Worm (Caenorhabditis elegans) whole organism, L1 larva: Measurements from ENCODE around the gene T06D8.9.

Experiments
- C34B4.2 ChIP-seq: sonication (generic microtip); optimal IDR thresholded peaks from 2 replicates; lab custom pipeline; 2017; ENCODE audit warnings: mild to moderate bottlenecking, missing genetic modification characterization, missing compliant biosample characterization
- Y116A8C.19 ChIP-seq: sonication (generic microtip); optimal IDR thresholded peaks from 2 replicates; lab custom pipeline; 2016; ENCODE audit warnings: missing compliant biosample characterization, missing genetic modification characterization, borderline replicate concordance
- aha-1 ChIP-seq: fragments of 150-350 bp; optimal IDR thresholded peaks from 2 replicates; lab custom pipeline; 2014; ENCODE audit warnings: missing biosample characterization, missing genetic modification characterization
- ama-1 ChIP-seq: fragments of 150-350 bp; optimal IDR thresholded peaks from 2 replicates; lab custom pipeline; 2014
- ceh-8 ChIP-seq: fragments of 200-800 bp; sonication (Bioruptor generic); optimal IDR thresholded peaks from 2 replicates; lab custom pipeline; 2018; ENCODE audit warnings: mild to moderate bottlenecking, missing genetic modification characterization, moderate library complexity, missing compliant biosample characterization
- ceh-82 ChIP-seq, 3 experiments: fragments of 150-350 bp in 1 of 3; sonication (generic microtip) in 2 of 3; optimal IDR thresholded peaks; 2 replicates each; lab custom pipeline; 2014 to 2017; ENCODE audit warnings: missing biosample characterization in 3 of 3, missing genetic modification characterization in 3 of 3
- ces-1 ChIP-seq: fragments of 150-350 bp; optimal IDR thresholded peaks from 2 replicates; lab custom pipeline; 2014; ENCODE audit warnings: missing biosample characterization, missing genetic modification reagents, missing genetic modification characterization
- dpl-1 ChIP-seq, 3 experiments: fragments of 150-350 bp in 2 of 3; sonication (generic microtip) in 1 of 3; optimal IDR thresholded peaks; 2 replicates each; lab custom pipeline; 2014 to 2017; ENCODE audit warnings: missing biosample characterization in 3 of 3, missing genetic modification characterization in 3 of 3, missing genetic modification reagents in 3 of 3
- dsc-1 ChIP-seq: sonication (generic microtip); optimal IDR thresholded peaks from 2 replicates; lab custom pipeline; 2016; ENCODE audit warnings: mild to moderate bottlenecking, missing genetic modification characterization, missing compliant biosample characterization
- efl-1 ChIP-seq, 4 experiments: fragments of 150-350 bp; optimal IDR thresholded peaks in 3 of 4; peaks in 1 of 4; 1 replicate in 1 of 4; 2 replicates in 3 of 4; lab custom pipeline; 2014; ENCODE audit warnings: missing biosample characterization in 2 of 4, missing genetic modification characterization in 2 of 4, missing genetic modification reagents in 2 of 4
- efl-3 ChIP-seq: fragments of 200-800 bp; sonication (Bioruptor generic); optimal IDR thresholded peaks from 2 replicates; lab custom pipeline; 2018; ENCODE audit warnings: mild to moderate bottlenecking, missing genetic modification characterization, missing compliant biosample characterization
- egl-13 ChIP-seq: sonication (generic microtip); optimal IDR thresholded peaks from 2 replicates; lab custom pipeline; 2016; ENCODE audit warnings: missing genotype, missing genetic modification reagents, missing genetic modification characterization, missing compliant biosample characterization
- elt-3 ChIP-seq, 6 experiments: fragments of 150-350 bp in 1 of 6; sonication (generic microtip); optimal IDR thresholded peaks; 2 replicates each; lab custom pipeline; 2017 to 2018; ENCODE audit warnings: missing biosample characterization in 6 of 6, missing genetic modification characterization in 6 of 6, inconsistent platforms in 1 of 6
- ets-5 ChIP-seq: fragments of 200-800 bp; sonication (Bioruptor generic); IDR thresholded peaks from 2 replicates; pipeline ENCODE4 v1.3.6; 2022; ENCODE audit warnings: missing genetic modification characterization, missing compliant biosample characterization
- fkh-8 ChIP-seq: sonication (generic microtip); optimal IDR thresholded peaks from 2 replicates; lab custom pipeline; 2016; ENCODE audit warnings: mild to moderate bottlenecking, missing genetic modification characterization, missing compliant biosample characterization
- fos-1 ChIP-seq: fragments of 150-350 bp; optimal IDR thresholded peaks from 2 replicates; lab custom pipeline; 2014; ENCODE audit warnings: missing biosample characterization, missing genetic modification characterization
- hpl-2 ChIP-seq: fragments of 150-350 bp; optimal IDR thresholded peaks from 2 replicates; lab custom pipeline; 2014; ENCODE audit warnings: missing biosample characterization, missing genetic modification reagents, missing genetic modification characterization
- irx-1 ChIP-seq: sonication (generic microtip); optimal IDR thresholded peaks from 2 replicates; lab custom pipeline; 2016; ENCODE audit warnings: missing genetic modification characterization, missing compliant biosample characterization
- isw-1 ChIP-seq: fragments of 200-800 bp; sonication (Bioruptor generic); IDR thresholded peaks from 2 replicates; pipeline ENCODE4 v1.3.6; 2022; ENCODE audit warnings: missing genetic modification characterization, missing compliant biosample characterization
- lin-13 ChIP-seq: fragments of 150-350 bp; optimal IDR thresholded peaks from 2 replicates; lab custom pipeline; 2014; ENCODE audit warnings: missing biosample characterization, missing genetic modification reagents, missing genetic modification characterization
- lin-14 ChIP-seq: fragments of 200-800 bp; sonication (Bioruptor generic); optimal IDR thresholded peaks from 2 replicates; lab custom pipeline; 2018; ENCODE audit warnings: mild to moderate bottlenecking, missing genetic modification characterization, moderate library complexity, missing compliant biosample characterization
- lin-15B ChIP-seq: fragments of 150-350 bp; sonication (generic microtip); optimal IDR thresholded peaks from 3 replicates; lab custom pipeline; 2014; ENCODE audit warnings: missing biosample characterization, missing genetic modification characterization
- lin-35 ChIP-seq, 2 experiments: fragments of 150-350 bp; optimal IDR thresholded peaks; 2 replicates each; lab custom pipeline; 2014; ENCODE audit warnings: missing biosample characterization in 2 of 2, missing genetic modification characterization in 2 of 2, missing genetic modification reagents in 2 of 2
- lin-39 ChIP-seq: fragments of 150-350 bp; optimal IDR thresholded peaks from 2 replicates; lab custom pipeline; 2014; ENCODE audit warnings: missing biosample characterization, missing genetic modification reagents, missing genetic modification characterization
- lir-3 ChIP-seq: sonication (generic microtip); optimal IDR thresholded peaks from 2 replicates; lab custom pipeline; 2016; ENCODE audit warnings: mild to moderate bottlenecking, missing genetic modification characterization, moderate library complexity, missing compliant biosample characterization; ENCODE audit not compliant: poor library complexity
- lsy-2 ChIP-seq, 2 experiments: fragments of 150-350 bp; optimal IDR thresholded peaks; 2 replicates each; lab custom pipeline; 2014; ENCODE audit warnings: missing biosample characterization in 2 of 2, missing genetic modification characterization in 2 of 2
- mep-1 ChIP-seq: fragments of 150-350 bp; optimal IDR thresholded peaks from 2 replicates; lab custom pipeline; 2014; ENCODE audit warnings: missing biosample characterization, missing genetic modification characterization
- nhr-11 ChIP-seq: fragments of 150-350 bp; optimal IDR thresholded peaks from 2 replicates; lab custom pipeline; 2014; ENCODE audit warnings: missing biosample characterization, missing genetic modification characterization
- nhr-19 ChIP-seq: fragments of 200-800 bp; sonication (Bioruptor generic); conservative IDR thresholded peaks from 2 replicates; pipeline ENCODE4 v1.3.6; 2022; ENCODE audit warnings: missing genetic modification characterization, missing compliant biosample characterization
- nhr-20 ChIP-seq: sonication (generic microtip); optimal IDR thresholded peaks from 2 replicates; lab custom pipeline; 2016; ENCODE audit warnings: mild to moderate bottlenecking, missing genetic modification characterization, missing compliant biosample characterization
- nhr-237 ChIP-seq: fragments of 150-350 bp; optimal IDR thresholded peaks from 2 replicates; lab custom pipeline; 2014; ENCODE audit warnings: missing biosample characterization, missing genetic modification characterization
- nhr-47 ChIP-seq: sonication (generic microtip); optimal IDR thresholded peaks from 2 replicates; lab custom pipeline; 2016; ENCODE audit warnings: mild to moderate bottlenecking, missing genetic modification characterization, moderate library complexity, missing compliant biosample characterization
- nhr-71 ChIP-seq: sonication (generic microtip); optimal IDR thresholded peaks from 2 replicates; lab custom pipeline; 2016; ENCODE audit warnings: mild to moderate bottlenecking, missing genetic modification characterization, moderate library complexity, missing compliant biosample characterization
- nhr-84 ChIP-seq: sonication (generic microtip); optimal IDR thresholded peaks from 2 replicates; lab custom pipeline; 2017; ENCODE audit warnings: missing biosample characterization, missing genetic modification characterization
- nhr-90 ChIP-seq: sonication (generic microtip); optimal IDR thresholded peaks from 2 replicates; lab custom pipeline; 2016; ENCODE audit warnings: mild to moderate bottlenecking, missing genetic modification characterization, missing compliant biosample characterization; ENCODE audit not compliant: poor library complexity
- pag-3 ChIP-seq: sonication (generic microtip); optimal IDR thresholded peaks from 2 replicates; lab custom pipeline; 2017; ENCODE audit warnings: missing genetic modification characterization, mild to moderate bottlenecking, missing compliant biosample characterization, antibody characterized with exemption, borderline replicate concordance; ENCODE audit not compliant: insufficient read depth
- pax-3 ChIP-seq: fragments of 200-800 bp; sonication (Bioruptor generic); optimal IDR thresholded peaks from 2 replicates; lab custom pipeline; 2018; ENCODE audit warnings: mild to moderate bottlenecking, missing genetic modification characterization, moderate library complexity, missing compliant biosample characterization
- rnt-1 ChIP-seq: sonication (generic microtip); optimal IDR thresholded peaks from 2 replicates; lab custom pipeline; 2016; ENCODE audit warnings: mild to moderate bottlenecking, missing genetic modification characterization, moderate library complexity, missing compliant biosample characterization
- snu-23 ChIP-seq: sonication (generic microtip); optimal IDR thresholded peaks from 2 replicates; lab custom pipeline; 2016; ENCODE audit warnings: missing genetic modification characterization, missing compliant biosample characterization
- sox-4 ChIP-seq: sonication (generic microtip); optimal IDR thresholded peaks from 2 replicates; lab custom pipeline; 2016; ENCODE audit warnings: missing genetic modification characterization, missing compliant biosample characterization
- tlp-1 ChIP-seq: fragments of 150-350 bp; optimal IDR thresholded peaks from 2 replicates; lab custom pipeline; 2014; ENCODE audit warnings: missing biosample characterization, missing genetic modification characterization
- unc-130 ChIP-seq: fragments of 150-350 bp; optimal IDR thresholded peaks from 2 replicates; lab custom pipeline; 2017; ENCODE audit warnings: missing biosample characterization, missing genetic modification characterization, inconsistent platforms
- unc-86 ChIP-seq: sonication (generic microtip); optimal IDR thresholded peaks from 2 replicates; lab custom pipeline; 2016; ENCODE audit warnings: missing genetic modification characterization, missing compliant biosample characterization
- xbp-1 ChIP-seq: sonication (generic microtip); optimal IDR thresholded peaks from 2 replicates; lab custom pipeline; 2016; ENCODE audit warnings: missing genetic modification characterization, missing compliant biosample characterization
- zag-1 ChIP-seq: fragments of 150-350 bp; optimal IDR thresholded peaks from 2 replicates; lab custom pipeline; 2014; ENCODE audit warnings: missing biosample characterization, missing genetic modification characterization
- ztf-4 ChIP-seq: fragments of 150-350 bp; optimal IDR thresholded peaks from 2 replicates; lab custom pipeline; 2014; ENCODE audit warnings: missing biosample characterization, missing genetic modification characterization

The T06D8.9 gene

ce11 chrII:11268822-11269221 is 29.4 kb downstream of the T06D8.9 start, which contains the start of gene cut-1:
Gene cut-1 (plus strand): TSS chrII:11269122.
- no peak for TF ChIP-seq dpl-1 (GFP tag; optimal IDR thresholded peaks at IDR 0.05; lab: Kevin White, UChicago)
- TF ChIP-seq nhr-90 (tag; lab: Kevin White, UChicago): no peak
- TF ChIP-seq lin-13 (GFP tag; lab: Kevin White, UChicago): no peak
- TF ChIP-seq lin-39: no peak
- no peak for TF ChIP-seq pax-3 (tag; lab: Kevin White, UChicago)
- TF ChIP-seq aha-1 (tag; lab: Kevin White, UChicago): no peak
- TF ChIP-seq Y116A8C.19 (tag; lab: Kevin White, UChicago): no peak
- no peak for TF ChIP-seq elt-3 (tag; optimal IDR thresholded peaks at IDR 0.05; lab: Kevin White, UChicago)
- TF ChIP-seq ets-5: no peak
- TF ChIP-seq zag-1 (tag; lab: Kevin White, UChicago): no peak
- no peak for TF ChIP-seq lir-3 (tag; lab: Kevin White, UChicago)
- no peak for TF ChIP-seq lin-35 (GFP tag; optimal IDR thresholded peaks at IDR 0.05; lab: Kevin White, UChicago)
- no peak for TF ChIP-seq nhr-84 (tag; lab: Kevin White, UChicago)
- no peak for TF ChIP-seq sox-4 (tag; lab: Kevin White, UChicago)
- TF ChIP-seq nhr-47: no peak
- no peak for TF ChIP-seq mep-1 (tag; lab: Kevin White, UChicago)

- TF ChIP-seq nhr-20 (tag; lab: Kevin White, UChicago) (no peak), dsc-1 (tag; lab: Kevin White, UChicago) (no peak), mep-1 (tag; lab: Kevin White, UChicago) (no peak), ceh-82 (tag; optimal IDR thresholded peaks at IDR 0.05; lab: Kevin White, UChicago) (no peak), lin-13 (GFP tag; lab: Kevin White, UChicago) (no peak), unc-86 (no peak), ama-1 (lab: Kevin White, UChicago) (no peak), fos-1 (tag; lab: Kevin White, UChicago) (no peak), tlp-1 (tag; lab: Kevin White, UChicago) (no peak), efl-1 (optimal IDR thresholded peaks at IDR 0.05; lab: Kevin White, UChicago) (no peak), efl-1 (GFP tag; optimal IDR thresholded peaks at IDR 0.05 in 1 of 2; lab: Kevin White, UChicago) (no peak), efl-3 (GFP tag; lab: Kevin White, UChicago) (no peak), nhr-71 (tag; lab: Kevin White, UChicago) (no peak), nhr-19 (GFP tag; lab: Robert Waterston, UW) (no peak), lsy-2 (tag; optimal IDR thresholded peaks at IDR 0.05; lab: Kevin White, UChicago) (no peak), ztf-4 (tag; lab: Kevin White, UChicago) (no peak), xbp-1 (tag; lab: Kevin White, UChicago) (no peak), lin-15B (tag; lab: Kevin White, UChicago) (no peak)
Measured at ce11 chrII:11270829-11271228, 31.4 kb downstream of the T06D8.9 start.

DNA sequence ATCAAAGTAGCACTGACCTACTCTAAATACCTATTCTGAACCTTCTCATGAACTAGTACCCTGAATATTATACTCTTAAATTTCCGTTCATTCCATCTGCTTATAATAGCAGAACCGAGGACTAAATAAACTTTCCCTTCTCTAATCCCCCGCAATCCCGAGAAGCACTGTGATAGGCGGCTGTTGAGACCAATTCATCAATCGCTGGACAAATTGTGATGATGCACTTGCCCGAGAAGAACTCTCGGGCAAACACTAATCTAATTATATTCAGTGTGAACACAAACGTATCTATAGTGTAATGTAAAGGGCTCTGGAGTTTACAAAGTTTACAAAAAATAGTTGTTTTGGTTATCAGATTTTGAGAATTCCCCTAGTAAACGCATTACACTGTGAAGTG is 35.5 kb downstream of the T06D8.9 start:
- no peak for TF ChIP-seq ceh-8 (GFP tag; lab: Kevin White, UChicago)
- TF ChIP-seq nhr-237 (tag; lab: Kevin White, UChicago): no peak
- no peak for TF ChIP-seq hpl-2 (GFP tag; lab: Kevin White, UChicago)
- no peak for TF ChIP-seq elt-3 (tag; optimal IDR thresholded peaks at IDR 0.05; lab: Kevin White, UChicago)

ce11 chrII:11275484-11275883 is 36.1 kb downstream of the T06D8.9 start:
- TF ChIP-seq ceh-8 (GFP tag; lab: Kevin White, UChicago) (no peak), nhr-71 (tag; lab: Kevin White, UChicago) (peak; percentile 55), lin-15B (tag; lab: Kevin White, UChicago) (no peak), lin-14 (GFP tag; lab: Kevin White, UChicago) (peak; percentile 52), ces-1 (GFP tag; lab: Kevin White, UChicago) (no peak), unc-130 (tag; lab: Kevin White, UChicago) (peak; percentile 70), isw-1 (GFP tag; lab: Robert Waterston, UW) (no peak), irx-1 (tag; lab: Kevin White, UChicago) (no peak), nhr-47 (no peak), C34B4.2 (tag; lab: Kevin White, UChicago) (no peak), nhr-11 (tag; lab: Kevin White, UChicago) (no peak), fkh-8 (tag; lab: Kevin White, UChicago) (no peak), tlp-1 (tag; lab: Kevin White, UChicago) (no peak), egl-13 (tag; lab: Kevin White, UChicago) (no peak), snu-23 (GFP tag; lab: Kevin White, UChicago) (no peak), rnt-1 (tag; lab: Kevin White, UChicago) (peak; percentile 76), ceh-82 (tag; optimal IDR thresholded peaks at IDR 0.05; lab: Kevin White, UChicago) (no peak), lsy-2 (tag; optimal IDR thresholded peaks at IDR 0.05; lab: Kevin White, UChicago) (peak; percentile 27 to 78), pag-3 (tag; lab: Kevin White, UChicago) (no peak), efl-1 (optimal IDR thresholded peaks at IDR 0.05; lab: Kevin White, UChicago) (no peak), efl-1 (GFP tag; optimal IDR thresholded peaks at IDR 0.05 in 1 of 2; lab: Kevin White, UChicago) (peak in 1 of 2 experiments; percentile 37)
